Worm (Caenorhabditis elegans) whole organism, L2 larva: ENCODE data around the gene aptf-1.

Source experiments
- C34F6.9 ChIP-seq: fragments of 150-350 bp; optimal IDR thresholded peaks from 2 replicates; lab custom pipeline; 2014; ENCODE audit warnings: missing biosample characterization, missing genetic modification characterization
- F13H6.1 ChIP-seq: sonication (generic microtip); optimal IDR thresholded peaks from 2 replicates; lab custom pipeline; 2016; ENCODE audit warnings: missing genetic modification characterization, missing compliant biosample characterization
- ama-1 ChIP-seq: fragments of 150-350 bp; optimal IDR thresholded peaks from 2 replicates; lab custom pipeline; 2018; ENCODE audit warnings: inconsistent platforms
- dmd-4 ChIP-seq: sonication (generic microtip); optimal IDR thresholded peaks from 2 replicates; lab custom pipeline; 2017; ENCODE audit warnings: missing biosample characterization, missing genetic modification characterization
- lin-39 ChIP-seq: fragments of 150-350 bp; optimal IDR thresholded peaks from 2 replicates; lab custom pipeline; 2014; ENCODE audit warnings: missing biosample characterization, missing genetic modification reagents, missing genetic modification characterization
- lsy-2 ChIP-seq, 2 experiments: fragments of 150-350 bp in 1 of 2; sonication (generic microtip) in 1 of 2; optimal IDR thresholded peaks; 2 replicates each; lab custom pipeline; 2014 to 2017; ENCODE audit warnings: missing biosample characterization in 2 of 2, missing genetic modification characterization in 2 of 2
- nhr-12 ChIP-seq: fragments of 150-350 bp; optimal IDR thresholded peaks from 2 replicates; lab custom pipeline; 2014; ENCODE audit warnings: missing biosample characterization, missing genetic modification characterization
- nhr-6 ChIP-seq: fragments of 150-350 bp; optimal IDR thresholded peaks from 2 replicates; lab custom pipeline; 2014; ENCODE audit warnings: missing biosample characterization, missing genetic modification characterization
- nhr-77 ChIP-seq: fragments of 150-350 bp; optimal IDR thresholded peaks from 2 replicates; lab custom pipeline; 2014; ENCODE audit warnings: missing biosample characterization, missing genetic modification characterization
- skn-1 ChIP-seq: sonication (generic microtip); optimal IDR thresholded peaks from 2 replicates; lab custom pipeline; 2017; ENCODE audit warnings: missing biosample characterization, missing genetic modification characterization

The aptf-1 gene

DNA sequence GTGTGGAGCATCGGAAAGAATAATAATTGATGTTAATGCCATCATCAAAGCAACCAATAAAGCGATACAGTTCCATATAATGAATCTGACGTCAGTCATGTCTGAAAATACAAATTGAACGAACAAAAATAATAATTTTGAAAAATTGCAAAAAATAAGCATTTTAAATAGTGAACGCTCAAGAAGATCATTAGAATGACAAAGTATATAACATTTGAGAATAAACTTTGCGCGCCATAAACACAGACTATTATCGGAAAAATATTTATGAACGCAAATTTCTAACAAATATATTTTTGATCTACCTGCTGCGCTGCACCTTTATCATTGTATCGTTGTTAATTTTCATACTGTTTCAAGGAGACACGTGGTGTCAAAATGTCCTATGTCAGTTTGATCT lies 46.6 kb downstream of the aptf-1 start, which contains the start of gene R05G9.3:
Gene R05G9.3 (minus strand): TSS at position 101 of the 400 bp plus-strand sequence.
- TF ChIP-seq skn-1 (tag; lab: Kevin White, UChicago) (no peak), nhr-6 (tag; lab: Kevin White, UChicago) (no peak), lsy-2 (tag; optimal IDR thresholded peaks at IDR 0.05; lab: Kevin White, UChicago) (no peak), nhr-12 (tag; lab: Kevin White, UChicago) (no peak)

ce11 chrII:6502826-6503225 lies 48.1 kb downstream of the aptf-1 start, which contains the start of gene R05G9.1:
Gene R05G9.1 (plus strand): TSS chrII:6503168.
- TF ChIP-seq lin-39 = no peak
- no peak for TF ChIP-seq F13H6.1 (tag; lab: Kevin White, UChicago)
- TF ChIP-seq dmd-4 (tag; lab: Kevin White, UChicago) = no peak
- TF ChIP-seq C34F6.9 (tag; lab: Kevin White, UChicago) = peak; percentile 35
- no peak for TF ChIP-seq ama-1
- no peak for TF ChIP-seq nhr-77 (tag; lab: Kevin White, UChicago)
